Fruit fly (Drosophila melanogaster): Measurements from ENCODE around the gene CG17107.

dm6 chr2L:10643671-10644070 lies 38.0 kb upstream of the CG17107 start, which contains the start of gene CG18284:
- TF ChIP-seq usp (GFP tag; optimal IDR thresholded peaks at IDR 0.05) (no peak), psq (optimal IDR thresholded peaks at IDR 0.05) (no peak), CG8478 (optimal IDR thresholded peaks at IDR 0.05) (no peak), pan (optimal IDR thresholded peaks at IDR 0.05) (no peak), EcR (GFP tag; optimal IDR thresholded peaks at IDR 0.05) (no peak), Dll (optimal IDR thresholded peaks at IDR 0.05) (no peak)

Data from whole organism.